Worm (Caenorhabditis elegans) whole organism, late embryonic: ENCODE measurements around the gene pqn-31.

Experiments used
- T23F11.4 ChIP-seq: fragments of 200-800 bp; sonication (Bioruptor generic); optimal IDR thresholded peaks from 2 replicates; lab custom pipeline; 2018; ENCODE audit warnings: mild to moderate bottlenecking, missing genetic modification characterization, missing compliant biosample characterization
- syd-9 ChIP-seq: sonication (generic microtip); optimal IDR thresholded peaks from 2 replicates; lab custom pipeline; 2016; ENCODE audit warnings: mild to moderate bottlenecking, missing genetic modification characterization, moderate library complexity, missing compliant biosample characterization

DNA sequence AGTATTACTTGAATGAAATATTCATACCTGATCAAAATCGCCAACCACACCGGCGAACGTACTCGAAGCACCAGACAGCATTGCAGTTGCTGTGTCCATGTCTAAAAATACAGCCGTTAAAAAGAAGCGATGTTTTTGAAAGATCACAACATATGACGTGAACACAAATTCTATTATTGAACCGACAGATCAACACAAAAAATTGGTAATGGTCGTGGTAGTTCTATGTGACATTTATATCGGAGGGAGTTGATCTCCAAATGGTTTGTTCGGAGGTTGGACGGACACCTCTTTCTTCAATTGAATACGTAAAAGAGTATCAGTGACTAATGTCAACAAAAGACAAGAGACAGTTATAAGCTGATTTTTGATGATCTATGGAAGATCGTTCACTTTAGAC is 31.9 kb downstream of the pqn-31 start, which contains the start of gene pitr-3:
- no peak for TF ChIP-seq T23F11.4 (GFP tag; lab: Kevin White, UChicago)
- TF ChIP-seq syd-9: no peak
